Worm (Caenorhabditis elegans): ENCODE data around the gene srt-11.

Gene srt-11

ce11 chrII:14822419-14822818, 16.6 kb downstream of the srt-11 start (continued):
- no peak for TF ChIP-seq unc-98 (GFP tag; IDR thresholded peaks at IDR 0.05)
- TF ChIP-seq nhr-237 (tag; optimal IDR thresholded peaks at IDR 0.05) = peak; percentile 43
- TF ChIP-seq lin-13 (GFP tag; optimal IDR thresholded peaks at IDR 0.05) = peak; percentile 61
- TF ChIP-seq vab-15 (tag; optimal IDR thresholded peaks at IDR 0.05) = peak; percentile 38
- peak; percentile 96 for TF ChIP-seq nhr-77 (tag; optimal IDR thresholded peaks at IDR 0.05)
- peak; percentile 43 to 64 (median 46) for TF ChIP-seq dpl-1 (GFP tag; optimal IDR thresholded peaks at IDR 0.05)
- no peak for TF ChIP-seq mab-9 (GFP tag; IDR thresholded peaks at IDR 0.05)
- TF ChIP-seq egl-13 (tag; optimal IDR thresholded peaks at IDR 0.05) = no peak
- peak in 1 of 2 experiments; percentile 80 for TF ChIP-seq mdl-1 (tag; optimal IDR thresholded peaks at IDR 0.05)
- peak; percentile 70 for TF ChIP-seq nhr-19 (GFP tag; conservative IDR thresholded peaks at IDR 0.05)
- TF ChIP-seq pqm-1 (tag; optimal IDR thresholded peaks at IDR 0.05) = no peak
- peak; percentile 21 for TF ChIP-seq zip-4 (GFP tag; optimal IDR thresholded peaks at IDR 0.05)
- peak; percentile 93 for TF ChIP-seq nhr-90 (tag; optimal IDR thresholded peaks at IDR 0.05; ENCODE audit: poor library complexity)
- TF ChIP-seq lin-14 (GFP tag; optimal IDR thresholded peaks at IDR 0.05) = peak; percentile 91
- TF ChIP-seq snpc-4 (tag; optimal IDR thresholded peaks at IDR 0.05) = peak; percentile 41
- no peak for TF ChIP-seq ets-5 (GFP tag; IDR thresholded peaks at IDR 0.05)
- TF ChIP-seq rnt-1 (tag; optimal IDR thresholded peaks at IDR 0.05) = peak; percentile 54
- TF ChIP-seq hlh-17 (GFP tag; optimal IDR thresholded peaks at IDR 0.05; ENCODE audit: borderline replicate concordance) = no peak
- TF ChIP-seq blmp-1 (tag; optimal IDR thresholded peaks at IDR 0.05) = peak; percentile 84
- TF ChIP-seq nhr-11 (tag; optimal IDR thresholded peaks at IDR 0.05) = peak; percentile 1
- TF ChIP-seq ama-1 (optimal IDR thresholded peaks at IDR 0.05) = no peak
- TF ChIP-seq nhr-20 (tag; optimal IDR thresholded peaks at IDR 0.05) = peak; percentile 96
- TF ChIP-seq lir-3 (tag; optimal IDR thresholded peaks at IDR 0.05; ENCODE audit: poor library complexity) = peak; percentile 73
- TF ChIP-seq elt-2 (tag; optimal IDR thresholded peaks at IDR 0.05) = peak; percentile 74
- TF ChIP-seq unc-130 (tag; optimal IDR thresholded peaks at IDR 0.05) = no peak
- TF ChIP-seq sox-4 (tag; optimal IDR thresholded peaks at IDR 0.05) = no peak
- TF ChIP-seq hlh-4 (tag; optimal IDR thresholded peaks at IDR 0.05) = no peak
- peak; percentile 62 for TF ChIP-seq fos-1 (tag; optimal IDR thresholded peaks at IDR 0.05)
- TF ChIP-seq C04F5.9 (tag; optimal IDR thresholded peaks at IDR 0.05) = peak; percentile 20
- peak in 2 of 6 experiments; percentile 34 to 81 for TF ChIP-seq elt-3 (tag; optimal IDR thresholded peaks at IDR 0.05)
- peak; percentile 35 for TF ChIP-seq sup-37 (GFP tag; optimal IDR thresholded peaks at IDR 0.05)
- TF ChIP-seq lin-35 (GFP tag; optimal IDR thresholded peaks at IDR 0.05) = peak; percentile 56 to 88
- no peak for TF ChIP-seq egl-27 (tag; optimal IDR thresholded peaks at IDR 0.05)
- TF ChIP-seq lsy-2 (tag; optimal IDR thresholded peaks at IDR 0.05) = peak; percentile 62 to 68
- peak; percentile 69 for TF ChIP-seq swsn-7 (tag; optimal IDR thresholded peaks at IDR 0.05)
- peak; percentile 47 for TF ChIP-seq ztf-4 (tag; optimal IDR thresholded peaks at IDR 0.05)
- TF ChIP-seq tlp-1 (tag; optimal IDR thresholded peaks at IDR 0.05) = no peak
- TF ChIP-seq C16A3.4 (tag; optimal IDR thresholded peaks at IDR 0.05) = peak; percentile 62
- peak; percentile 57 for TF ChIP-seq irx-1 (tag; optimal IDR thresholded peaks at IDR 0.05)
- TF ChIP-seq C34B4.2 (tag; optimal IDR thresholded peaks at IDR 0.05) = no peak
- TF ChIP-seq nhr-85 (tag) = peak; percentile 95
- TF ChIP-seq hpl-2 (GFP tag; optimal IDR thresholded peaks at IDR 0.05) = no peak
- no peak for TF ChIP-seq Y116A8C.19 (tag; optimal IDR thresholded peaks at IDR 0.05; ENCODE audit: borderline replicate concordance)
- no peak for TF ChIP-seq isw-1 (GFP tag; IDR thresholded peaks at IDR 0.05)
- peak; percentile 87 for TF ChIP-seq snu-23 (GFP tag; optimal IDR thresholded peaks at IDR 0.05)
- peak; percentile 35 for TF ChIP-seq nhr-28 (tag; optimal IDR thresholded peaks at IDR 0.05)
- TF ChIP-seq jun-1 (tag; optimal IDR thresholded peaks at IDR 0.05) = peak; percentile 71
